Worm (Caenorhabditis elegans) whole organism, L4/young adult: ENCODE measurements around the gene eif-3.L.
"Not testable (repeated sequence)": the region's sequence is repeated elsewhere in the genome, so short reads cannot be mapped to it uniquely, and the experiment has no call there.

Source experiments
- W03F9.2 ChIP-seq: fragments of 150-350 bp; optimal IDR thresholded peaks from 2 replicates; lab custom pipeline; 2014; ENCODE audit warnings: missing biosample characterization, missing genetic modification characterization
- dao-5 ChIP-seq: sonication (generic microtip); optimal IDR thresholded peaks from 2 replicates; lab custom pipeline; 2016; ENCODE audit warnings: missing genotype, missing genetic modification characterization, moderate library complexity, missing compliant biosample characterization
- him-1 ChIP-seq: sonication (generic microtip); optimal IDR thresholded peaks from 2 replicates; lab custom pipeline; 2016; ENCODE audit warnings: missing genotype, missing genetic modification reagents, missing genetic modification characterization, missing compliant biosample characterization

ce11 chrII:5622383-5622939 is at the start of gene eif-3.L, which contains the start of gene npl-4.2:
- TF ChIP-seq him-1, W03F9.2, dao-5 (tag; lab: Kevin White, UChicago): not testable (repeated sequence)
